Fruit fly (Drosophila melanogaster): ENCODE results near the gene CG5245.

- no peak for TF ChIP-seq E2f2 (GFP tag; IDR thresholded peaks at IDR 0.05)
- TF ChIP-seq jing (GFP tag; optimal IDR thresholded peaks at IDR 0.05), result no peak
- no peak for TF ChIP-seq CG14860 (GFP tag; IDR thresholded peaks at IDR 0.05; ENCODE audit: partially characterized antibody)
- TF ChIP-seq grau (tag; optimal IDR thresholded peaks at IDR 0.05), result no peak
- no peak for TF ChIP-seq CG3995 (GFP tag; optimal IDR thresholded peaks at IDR 0.05)
These were observed 18.0 kb downstream of the CG5245 start, which contains the start of gene vrs for dm6 chr3R:12447353-12447752.

Measured in whole organism, embryonic.